Fruit fly (Drosophila melanogaster) whole organism, prepupa: ENCODE results near the gene CG13063.

Experiments
- Blimp-1 ChIP-seq: fragments of 200-800 bp; sonication (Bioruptor generic); optimal IDR thresholded peaks from 3 replicates; lab custom pipeline; 2017; ENCODE audit warnings: missing biosample characterization, missing genetic modification characterization, mild to moderate bottlenecking, moderate library complexity, missing genetic modification reagents
- CG11762 ChIP-seq: fragments of 200-800 bp; sonication (Bioruptor generic); optimal IDR thresholded peaks from 3 replicates; lab custom pipeline; 2016; ENCODE audit warnings: missing biosample characterization, missing genetic modification characterization; ENCODE audit not compliant: insufficient read depth
- CG11902 ChIP-seq: fragments of 200-800 bp; sonication (Bioruptor generic); optimal IDR thresholded peaks from 3 replicates; lab custom pipeline; 2016; ENCODE audit warnings: missing biosample characterization, missing genetic modification characterization
- CG1621 ChIP-seq: fragments of 200-800 bp; sonication (Bioruptor generic); optimal IDR thresholded peaks from 3 replicates; lab custom pipeline; 2018; ENCODE audit warnings: missing biosample characterization, mild to moderate bottlenecking, missing genetic modification characterization
- CG3032 ChIP-seq: fragments of 200-800 bp; optimal IDR thresholded peaks from 2 replicates; lab custom pipeline; 2019; ENCODE audit warnings: missing biosample characterization, mild to moderate bottlenecking, missing genetic modification characterization, moderate library complexity
- CG31627 ChIP-seq: fragments of 200-800 bp; sonication (Bioruptor generic); optimal IDR thresholded peaks from 3 replicates; lab custom pipeline; 2016; ENCODE audit warnings: missing biosample characterization, missing genetic modification characterization
- CG32006 ChIP-seq: fragments of 200-800 bp; sonication (Bioruptor generic); optimal IDR thresholded peaks from 3 replicates; lab custom pipeline; 2017; ENCODE audit warnings: missing biosample characterization, mild to moderate bottlenecking, missing genetic modification characterization
- CG34406 ChIP-seq: fragments of 200-800 bp; sonication (Bioruptor generic); optimal IDR thresholded peaks from 3 replicates; lab custom pipeline; 2016; ENCODE audit warnings: missing biosample characterization, missing genetic modification characterization
- CG3919 ChIP-seq: fragments of 200-800 bp; sonication (Bioruptor generic); optimal IDR thresholded peaks from 3 replicates; lab custom pipeline; 2016; ENCODE audit warnings: missing biosample characterization, missing genetic modification characterization
- CG6808 ChIP-seq: fragments of 200-800 bp; sonication (Bioruptor generic); optimal IDR thresholded peaks from 3 replicates; lab custom pipeline; 2017; ENCODE audit warnings: missing biosample characterization, missing genetic modification characterization, mild to moderate bottlenecking, moderate library complexity, missing genetic modification reagents
- CG8119 ChIP-seq: fragments of 200-800 bp; sonication (Bioruptor generic); IDR thresholded peaks from 3 replicates; pipeline ENCODE4 v1.3.6; 2022; ENCODE audit warnings: missing biosample characterization, missing genetic modification characterization
- CG8319 ChIP-seq: fragments of 200-800 bp; sonication (Bioruptor generic); optimal IDR thresholded peaks from 3 replicates; lab custom pipeline; 2016; ENCODE audit warnings: missing biosample characterization, missing genetic modification characterization
- CG8632 ChIP-seq: fragments of 200-800 bp; sonication (Bioruptor generic); optimal IDR thresholded peaks from 3 replicates; lab custom pipeline; 2016; ENCODE audit warnings: missing biosample characterization, missing genetic modification characterization
- Eip93F ChIP-seq: fragments of 200-800 bp; sonication (Bioruptor generic); optimal IDR thresholded peaks from 2 replicates; lab custom pipeline; 2016; ENCODE audit warnings: missing biosample characterization, mild to moderate bottlenecking, missing genetic modification characterization
- Ets21C ChIP-seq: fragments of 200-800 bp; sonication (Bioruptor generic); optimal IDR thresholded peaks from 3 replicates; lab custom pipeline; 2016; ENCODE audit warnings: missing biosample characterization, missing genetic modification characterization
- Ets96B ChIP-seq: fragments of 200-800 bp; optimal IDR thresholded peaks from 2 replicates; lab custom pipeline; 2019; ENCODE audit warnings: missing biosample characterization, mild to moderate bottlenecking, missing genetic modification characterization, moderate library complexity
- Gug ChIP-seq: fragments of 200-800 bp; sonication (Bioruptor generic); IDR thresholded peaks from 2 replicates; pipeline ENCODE4 v1.3.6; 2022; ENCODE audit warnings: missing biosample characterization, missing genetic modification characterization
- Hr38 ChIP-seq: sonication (Bioruptor generic); optimal IDR thresholded peaks from 2 replicates; lab custom pipeline; 2016; ENCODE audit warnings: missing biosample characterization, missing genetic modification characterization
- Hr39 ChIP-seq: fragments of 200-800 bp; sonication (Bioruptor generic); optimal IDR thresholded peaks from 2 replicates; lab custom pipeline; 2016; ENCODE audit warnings: missing biosample characterization, missing genetic modification characterization
- Smox ChIP-seq: fragments of 200-800 bp; sonication (Bioruptor generic); optimal IDR thresholded peaks from 3 replicates; lab custom pipeline; 2016; ENCODE audit warnings: missing biosample characterization, missing genetic modification characterization
- achi ChIP-seq: fragments of 200-800 bp; sonication (Bioruptor generic); optimal IDR thresholded peaks from 3 replicates; lab custom pipeline; 2016; ENCODE audit warnings: missing biosample characterization, missing genetic modification characterization
- dsx ChIP-seq: fragments of 200-800 bp; optimal IDR thresholded peaks from 3 replicates; lab custom pipeline; 2019; ENCODE audit warnings: missing biosample characterization, mild to moderate bottlenecking, missing genetic modification characterization, moderate library complexity; ENCODE audit not compliant: poor library complexity, severe bottlenecking
- lz ChIP-seq: fragments of 200-800 bp; sonication (Bioruptor generic); optimal IDR thresholded peaks from 3 replicates; lab custom pipeline; 2016; ENCODE audit warnings: missing biosample characterization, missing genetic modification characterization
- net ChIP-seq: fragments of 200-800 bp; sonication (Bioruptor generic); optimal IDR thresholded peaks from 3 replicates; lab custom pipeline; 2016; ENCODE audit warnings: missing biosample characterization, missing genetic modification characterization
- pdm3 ChIP-seq: fragments of 200-800 bp; sonication (Bioruptor generic); optimal IDR thresholded peaks from 3 replicates; lab custom pipeline; 2016; ENCODE audit warnings: missing biosample characterization, missing genetic modification characterization
- salr ChIP-seq, 2 experiments: fragments of 200-800 bp; sonication (Bioruptor generic); optimal IDR thresholded peaks; 3 replicates each; lab custom pipeline; 2016 to 2018; ENCODE audit warnings: missing biosample characterization in 2 of 2, missing genetic modification characterization in 2 of 2, mild to moderate bottlenecking in 1 of 2
- spab ChIP-seq: fragments of 200-800 bp; sonication (Bioruptor generic); optimal IDR thresholded peaks from 2 replicates; lab custom pipeline; 2017; ENCODE audit warnings: missing biosample characterization, mild to moderate bottlenecking, missing genetic modification characterization, missing genetic modification reagents
- svp ChIP-seq: fragments of 200-800 bp; sonication (Bioruptor generic); peaks from one replicate; lab custom pipeline; 2016; ENCODE audit warnings: missing biosample characterization, missing genetic modification characterization
- topi ChIP-seq: fragments of 200-800 bp; sonication (Bioruptor generic); optimal IDR thresholded peaks from 3 replicates; lab custom pipeline; 2016; ENCODE audit warnings: missing biosample characterization, missing genetic modification characterization
- vri ChIP-seq: fragments of 200-800 bp; sonication (Bioruptor generic); optimal IDR thresholded peaks from 3 replicates; lab custom pipeline; 2016; ENCODE audit warnings: missing biosample characterization, mild to moderate bottlenecking, missing genetic modification characterization

CG13063 gene

DNA sequence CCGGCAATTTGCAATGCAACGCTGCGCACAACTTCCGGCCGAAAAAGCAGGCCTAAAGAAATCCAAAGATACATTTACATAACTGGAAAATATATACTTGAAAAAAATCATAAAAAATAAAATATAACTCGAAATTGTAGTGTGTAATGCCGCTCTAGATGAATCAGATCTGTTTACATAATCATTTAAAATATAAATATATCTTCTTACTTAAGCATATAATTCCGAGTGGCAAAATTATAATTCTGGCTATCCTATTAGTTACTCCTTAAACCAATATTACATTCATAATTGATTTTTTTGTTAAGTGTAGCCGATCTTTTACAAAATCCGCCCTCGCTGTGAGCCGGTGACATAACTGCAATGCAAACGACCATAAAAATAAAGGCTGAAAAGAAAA, 33.1 kb downstream of the CG13063 start (continued):
- TF ChIP-seq svp (GFP tag; lab: Kevin White, UChicago) (no peak), salr (GFP tag; optimal IDR thresholded peaks at IDR 0.05; lab: Kevin White, UChicago) (peak in 1 of 2 experiments; percentile 15), CG6808 (no peak), CG3032 (tag; lab: Kevin White, UChicago) (no peak), CG31627 (GFP tag; lab: Kevin White, UChicago) (no peak), CG1621 (tag; lab: Kevin White, UChicago) (no peak), Ets21C (no peak), Ets96B (tag; lab: Kevin White, UChicago) (no peak), CG11762 (GFP tag; lab: Kevin White, UChicago) (no peak), CG34406 (GFP tag; lab: Kevin White, UChicago) (peak; percentile 9), lz (no peak), vri (GFP tag; lab: Kevin White, UChicago) (no peak), topi (GFP tag; lab: Kevin White, UChicago) (no peak)
- TF ChIP-seq, all 60 proteins: peak for 9

- no peak for TF ChIP-seq net (GFP tag; lab: Kevin White, UChicago)
- TF ChIP-seq Blimp-1, result peak; percentile 90
These were observed 33.5 kb downstream of the CG13063 start for dm6 chr3L:16339873-16340272.

dm6 chr3L:16346023-16346422, 39.6 kb downstream of the CG13063 start, which contains the start of gene CG33257:
CG33257 (plus strand) TSS chr3L:16346323.
- no peak for TF ChIP-seq lz
- no peak for TF ChIP-seq pdm3 (GFP tag; lab: Kevin White, UChicago)
- no peak for TF ChIP-seq Hr38 (GFP tag; lab: Kevin White, UChicago)
- no peak for TF ChIP-seq CG8119 (GFP tag; lab: Robert Waterston, UW)
- TF ChIP-seq Gug (GFP tag; lab: Robert Waterston, UW), result no peak
- TF ChIP-seq CG3919, result no peak
- no peak for TF ChIP-seq CG31627 (GFP tag; lab: Kevin White, UChicago)
- TF ChIP-seq dsx (GFP tag; lab: Kevin White, UChicago), result no peak
- no peak for TF ChIP-seq CG34406 (GFP tag; lab: Kevin White, UChicago)
- no peak for TF ChIP-seq svp (GFP tag; lab: Kevin White, UChicago)
- TF ChIP-seq, all 60 proteins: peak for 0

DNA sequence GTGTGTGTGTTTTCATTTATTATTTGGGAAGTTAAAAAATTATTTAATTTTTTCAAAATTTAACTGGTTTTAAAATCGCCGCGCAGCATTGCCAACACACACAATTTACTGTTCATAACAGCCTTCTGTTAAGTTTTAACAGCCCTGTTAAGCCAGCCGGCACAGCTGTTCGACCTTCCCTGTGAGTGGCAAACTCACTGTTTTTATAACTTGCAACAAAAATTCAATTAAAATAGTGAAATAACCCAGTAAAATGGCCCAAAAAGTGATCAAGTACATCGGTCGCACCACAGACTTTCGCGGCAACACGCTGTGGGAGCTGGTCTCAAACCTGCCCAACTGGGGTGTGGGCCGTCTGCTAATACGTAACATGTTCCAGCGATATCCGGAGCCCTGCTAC, 41.5 kb downstream of the CG13063 start, which contains the start of gene mRpS34:
Gene mRpS34, plus strand, starts transcription at position 161 of the 400 bp plus-strand sequence.
- TF ChIP-seq spab (GFP tag; lab: Kevin White, UChicago), result no peak
- no peak for TF ChIP-seq Ets21C
- TF ChIP-seq CG8632 (GFP tag; lab: Kevin White, UChicago), result no peak
- no peak for TF ChIP-seq CG8319 (GFP tag; lab: Kevin White, UChicago)
- TF ChIP-seq, all 60 proteins: peak for 0

DNA sequence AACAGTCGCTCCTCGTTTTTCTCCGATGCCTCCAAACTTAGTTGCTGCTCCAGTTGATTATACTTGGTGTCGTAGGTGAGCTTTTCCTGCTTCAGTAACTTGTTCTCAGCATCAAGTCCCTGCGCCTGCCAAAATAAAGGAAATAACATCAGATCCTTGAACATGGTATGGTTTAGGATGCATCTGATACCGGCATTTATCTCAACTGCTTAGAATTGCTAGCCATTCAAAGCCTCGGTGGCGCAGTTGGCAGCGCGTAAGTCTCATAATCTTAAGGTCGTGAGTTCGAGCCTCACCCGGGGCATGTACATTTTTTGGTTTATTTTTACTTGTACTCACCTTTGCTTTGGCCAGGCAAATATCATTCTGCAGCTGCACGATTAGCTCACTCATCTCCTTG, 43.3 kb downstream of the CG13063 start:
- TF ChIP-seq CG32006 (no peak), CG11902 (GFP tag; lab: Kevin White, UChicago) (no peak), achi (no peak), salr (GFP tag; optimal IDR thresholded peaks at IDR 0.05; lab: Kevin White, UChicago) (no peak), Hr39 (GFP tag; lab: Kevin White, UChicago) (no peak), Smox (GFP tag; lab: Kevin White, UChicago) (no peak), CG8319 (GFP tag; lab: Kevin White, UChicago) (no peak), Eip93F (GFP tag; lab: Kevin White, UChicago) (no peak), Ets96B (tag; lab: Kevin White, UChicago) (no peak), CG34406 (GFP tag; lab: Kevin White, UChicago) (no peak), spab (GFP tag; lab: Kevin White, UChicago) (no peak)
